Fruit fly (Drosophila melanogaster) S2 (cell line): Measurements from ENCODE around the gene Vha100-2.

ENCODE experiments used
- CG8478 ChIP-seq: fragments of >200 bp; optimal IDR thresholded peaks from 2 replicates; lab custom pipeline; 2018
- CTCF ChIP-seq, 2 experiments: fragments of >200 bp; optimal IDR thresholded peaks; 2 replicates each; lab custom pipeline; 2018

- TF ChIP-seq CG8478 (no peak), CTCF (optimal IDR thresholded peaks at IDR 0.05; lab: Kevin White, UChicago) (no peak)
Measured at dm6 chr3R:18389790-18390189, 9.2 kb downstream of the Vha100-2 start, which contains the start of gene Vha100-4.
